Worm (Caenorhabditis elegans) whole organism, early embryonic: ENCODE results near the gene pho-7.

Experiments used
- hmg-4 ChIP-seq: fragments of 200-800 bp; sonication (Bioruptor generic); optimal IDR thresholded peaks from 2 replicates; lab custom pipeline; 2018; ENCODE audit warnings: mild to moderate bottlenecking, missing genetic modification characterization, missing compliant biosample characterization
- sea-1 ChIP-seq: fragments of 200-800 bp; sonication (Bioruptor generic); conservative IDR thresholded peaks from 2 replicates; pipeline ENCODE4 v1.3.6; 2022; ENCODE audit warnings: missing genetic modification characterization, missing compliant biosample characterization

- TF ChIP-seq sea-1 (GFP tag; lab: Robert Waterston, UW) = no peak
- TF ChIP-seq hmg-4 (GFP tag; lab: Kevin White, UChicago) = peak; percentile 85
These were observed 40.2 kb downstream of the pho-7 start for ce11 chrX:10900952-10901351.
